Worm (Caenorhabditis elegans): ENCODE results near the gene damt-1.

DNA sequence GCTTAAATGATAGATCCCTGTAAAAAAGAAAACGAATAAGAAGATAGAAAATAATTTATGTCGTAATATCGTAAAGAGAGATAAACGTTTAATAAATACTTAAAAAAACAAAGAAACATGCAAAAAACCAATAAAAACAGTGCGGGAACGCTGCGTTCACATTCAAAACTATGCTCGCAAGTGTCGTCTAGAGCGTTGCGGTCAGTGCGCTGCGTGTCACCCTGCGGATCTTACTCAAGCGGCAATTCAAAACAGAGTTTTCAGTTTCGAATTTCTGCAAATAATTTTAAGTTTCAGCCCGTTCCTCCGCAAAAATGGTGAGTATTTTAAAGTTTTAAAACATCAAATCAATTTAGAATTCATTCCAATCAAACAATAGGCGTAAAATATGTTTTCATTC lies 5.1 kb upstream of the damt-1 start, which contains the start of the genes tiar-1 and lelo-4:
- TF ChIP-seq nhr-237 (tag; optimal IDR thresholded peaks at IDR 0.05) (no peak), fos-1 (tag; optimal IDR thresholded peaks at IDR 0.05) (peak; percentile 24), alr-1 (tag; optimal IDR thresholded peaks at IDR 0.05) (no peak), snpc-4 (tag; optimal IDR thresholded peaks at IDR 0.05) (peak; percentile 72), mdl-1 (tag; optimal IDR thresholded peaks at IDR 0.05) (no peak), nhr-12 (tag; optimal IDR thresholded peaks at IDR 0.05) (no peak), skn-1 (tag; optimal IDR thresholded peaks at IDR 0.05) (no peak)

All from whole organism, L2 larva.